Worm (Caenorhabditis elegans) whole organism, L2 larva: Measurements from ENCODE around the gene ZC262.2.

Source experiments
- C34F6.9 ChIP-seq: fragments of 150-350 bp; optimal IDR thresholded peaks from 2 replicates; lab custom pipeline; 2014; ENCODE audit warnings: missing biosample characterization, missing genetic modification characterization
- F13H6.1 ChIP-seq: sonication (generic microtip); optimal IDR thresholded peaks from 2 replicates; lab custom pipeline; 2016; ENCODE audit warnings: missing genetic modification characterization, missing compliant biosample characterization
- Y55F3AM.14 ChIP-seq: fragments of 200-800 bp; sonication (Bioruptor generic); optimal IDR thresholded peaks from 2 replicates; lab custom pipeline; 2018; ENCODE audit warnings: mild to moderate bottlenecking, missing genetic modification characterization, missing compliant biosample characterization
- alr-1 ChIP-seq: fragments of 150-350 bp; optimal IDR thresholded peaks from 2 replicates; lab custom pipeline; 2014; ENCODE audit warnings: missing biosample characterization, missing genetic modification characterization
- aly-2 ChIP-seq: fragments of 150-350 bp; optimal IDR thresholded peaks from 2 replicates; lab custom pipeline; 2014; ENCODE audit warnings: missing biosample characterization, missing genetic modification characterization
- ama-1 ChIP-seq: fragments of 150-350 bp; optimal IDR thresholded peaks from 2 replicates; lab custom pipeline; 2018; ENCODE audit warnings: inconsistent platforms
- blmp-1 ChIP-seq: sonication (generic microtip); optimal IDR thresholded peaks from 2 replicates; lab custom pipeline; 2017; ENCODE audit warnings: missing genetic modification characterization, mild to moderate bottlenecking, missing compliant biosample characterization, antibody characterized with exemption, moderate library complexity; ENCODE audit not compliant: insufficient read depth
- ceh-16 ChIP-seq: fragments of 150-350 bp; optimal IDR thresholded peaks from 2 replicates; lab custom pipeline; 2014; ENCODE audit warnings: missing biosample characterization, missing genetic modification characterization
- crh-2 ChIP-seq: sonication (generic microtip); optimal IDR thresholded peaks from 2 replicates; lab custom pipeline; 2017; ENCODE audit warnings: missing biosample characterization, missing genetic modification characterization
- dmd-4 ChIP-seq: sonication (generic microtip); optimal IDR thresholded peaks from 2 replicates; lab custom pipeline; 2017; ENCODE audit warnings: missing biosample characterization, missing genetic modification characterization
- egl-27 ChIP-seq: sonication (generic microtip); optimal IDR thresholded peaks from 3 replicates; lab custom pipeline; 2017; ENCODE audit warnings: missing biosample characterization, missing genetic modification reagents, missing genetic modification characterization
- elt-1 ChIP-seq: fragments of 150-350 bp; optimal IDR thresholded peaks from 2 replicates; lab custom pipeline; 2014; ENCODE audit warnings: missing biosample characterization, missing genetic modification characterization
- elt-3 ChIP-seq: sonication (generic microtip); optimal IDR thresholded peaks from 2 replicates; lab custom pipeline; 2017; ENCODE audit warnings: missing biosample characterization, missing genetic modification characterization
- fos-1 ChIP-seq: fragments of 150-350 bp; optimal IDR thresholded peaks from 2 replicates; lab custom pipeline; 2014; ENCODE audit warnings: missing biosample characterization, missing genetic modification characterization
- lin-11 ChIP-seq: fragments of 150-350 bp; sonication (generic microtip); optimal IDR thresholded peaks from 2 replicates; lab custom pipeline; 2014; ENCODE audit warnings: missing biosample characterization, missing genetic modification characterization, inconsistent platforms, mixed read lengths
- lin-39 ChIP-seq: fragments of 150-350 bp; optimal IDR thresholded peaks from 2 replicates; lab custom pipeline; 2014; ENCODE audit warnings: missing biosample characterization, missing genetic modification reagents, missing genetic modification characterization
- lsy-2 ChIP-seq, 2 experiments: fragments of 150-350 bp in 1 of 2; sonication (generic microtip) in 1 of 2; optimal IDR thresholded peaks; 2 replicates each; lab custom pipeline; 2014 to 2017; ENCODE audit warnings: missing biosample characterization in 2 of 2, missing genetic modification characterization in 2 of 2
- mab-5 ChIP-seq: fragments of 150-350 bp; optimal IDR thresholded peaks from 2 replicates; lab custom pipeline; 2014; ENCODE audit warnings: missing biosample characterization, missing genetic modification characterization
- mdl-1 ChIP-seq, 2 experiments: fragments of 150-350 bp in 1 of 2; sonication (generic microtip) in 1 of 2; optimal IDR thresholded peaks; 2 replicates each; lab custom pipeline; 2017; ENCODE audit warnings: missing biosample characterization in 2 of 2, missing genetic modification characterization in 2 of 2
- nhr-10 ChIP-seq: sonication (generic microtip); optimal IDR thresholded peaks from 2 replicates; lab custom pipeline; 2017; ENCODE audit warnings: missing biosample characterization, missing genetic modification characterization
- nhr-11 ChIP-seq: fragments of 150-350 bp; optimal IDR thresholded peaks from 2 replicates; lab custom pipeline; 2014; ENCODE audit warnings: missing biosample characterization, missing genetic modification characterization
- nhr-12 ChIP-seq: fragments of 150-350 bp; optimal IDR thresholded peaks from 2 replicates; lab custom pipeline; 2014; ENCODE audit warnings: missing biosample characterization, missing genetic modification characterization
- nhr-129 ChIP-seq: fragments of 150-350 bp; optimal IDR thresholded peaks from 2 replicates; lab custom pipeline; 2014; ENCODE audit warnings: missing biosample characterization, missing genetic modification characterization
- nhr-23 ChIP-seq: fragments of 150-350 bp; optimal IDR thresholded peaks from 2 replicates; lab custom pipeline; 2014; ENCODE audit warnings: missing biosample characterization, missing genetic modification reagents, missing genetic modification characterization
- nhr-237 ChIP-seq: fragments of 150-350 bp; optimal IDR thresholded peaks from 2 replicates; lab custom pipeline; 2014; ENCODE audit warnings: missing biosample characterization, missing genetic modification characterization
- sem-4 ChIP-seq: fragments of 150-350 bp; optimal IDR thresholded peaks from 2 replicates; lab custom pipeline; 2014; ENCODE audit warnings: missing biosample characterization, missing genetic modification reagents, missing genetic modification characterization
- skn-1 ChIP-seq: sonication (generic microtip); optimal IDR thresholded peaks from 2 replicates; lab custom pipeline; 2017; ENCODE audit warnings: missing biosample characterization, missing genetic modification characterization
- unc-39 ChIP-seq: fragments of 150-350 bp; optimal IDR thresholded peaks from 2 replicates; lab custom pipeline; 2014; ENCODE audit warnings: missing biosample characterization, missing genetic modification characterization
- unc-62 ChIP-seq: fragments of 150-350 bp; optimal IDR thresholded peaks from 2 replicates; lab custom pipeline; 2014; ENCODE audit warnings: missing biosample characterization, missing genetic modification reagents, missing genetic modification characterization
- zag-1 ChIP-seq: fragments of 150-350 bp; optimal IDR thresholded peaks from 2 replicates; lab custom pipeline; 2014; ENCODE audit warnings: missing biosample characterization, missing genetic modification characterization
- ztf-1 ChIP-seq: fragments of 200-800 bp; sonication (Bioruptor generic); conservative IDR thresholded peaks from 2 replicates; pipeline ENCODE4 v1.3.6; 2022; ENCODE audit warnings: missing genetic modification characterization, missing compliant biosample characterization
- ztf-11 ChIP-seq: sonication (generic microtip); optimal IDR thresholded peaks from 2 replicates; lab custom pipeline; 2017; ENCODE audit warnings: missing biosample characterization, missing genetic modification characterization

The ZC262.2 gene

DNA sequence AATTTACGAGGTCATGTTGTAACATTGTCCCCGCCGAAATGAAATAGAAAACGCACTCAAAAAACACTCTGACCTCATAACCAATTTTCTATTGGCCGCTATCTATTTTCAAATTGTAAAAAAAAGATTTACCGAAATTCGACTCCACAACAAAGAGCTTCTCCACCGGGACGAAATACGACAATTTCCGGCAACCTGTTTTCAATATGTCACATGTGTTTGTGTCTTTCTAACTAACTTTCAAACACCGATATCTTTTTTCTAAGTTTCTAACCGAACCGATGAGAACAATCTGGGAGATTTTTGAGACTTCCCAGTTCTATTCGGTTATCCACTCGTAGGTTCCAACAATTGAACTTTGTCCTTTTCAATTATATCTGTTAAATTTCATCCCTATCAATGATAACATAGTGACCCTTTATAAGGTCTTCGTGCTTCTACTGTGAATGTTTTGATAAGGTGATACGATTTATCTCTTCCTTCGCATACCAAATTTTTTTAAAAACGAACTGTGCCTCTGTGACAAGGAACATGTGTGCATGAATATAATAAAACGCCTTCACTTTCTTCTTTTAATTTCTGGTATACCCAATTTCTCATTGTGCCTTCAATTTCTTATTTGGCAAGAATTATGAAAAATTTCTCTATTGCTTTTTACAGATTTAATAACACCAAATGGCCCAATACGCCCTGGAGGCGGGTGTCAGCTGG lies 39.9 kb downstream of the ZC262.2 start, which contains the start of gene lmbr-1:
lmbr-1 (plus strand) TSS at position 661 of the 711 bp plus-strand sequence.
- TF ChIP-seq elt-1 (no peak), ztf-1 (no peak), dmd-4 (tag; lab: Kevin White, UChicago) (no peak), nhr-129 (tag; lab: Kevin White, UChicago) (no peak), unc-62 (GFP tag; lab: Kevin White, UChicago) (no peak), nhr-23 (tag; lab: Kevin White, UChicago) (no peak), skn-1 (no peak), nhr-12 (tag; lab: Kevin White, UChicago) (no peak)

DNA sequence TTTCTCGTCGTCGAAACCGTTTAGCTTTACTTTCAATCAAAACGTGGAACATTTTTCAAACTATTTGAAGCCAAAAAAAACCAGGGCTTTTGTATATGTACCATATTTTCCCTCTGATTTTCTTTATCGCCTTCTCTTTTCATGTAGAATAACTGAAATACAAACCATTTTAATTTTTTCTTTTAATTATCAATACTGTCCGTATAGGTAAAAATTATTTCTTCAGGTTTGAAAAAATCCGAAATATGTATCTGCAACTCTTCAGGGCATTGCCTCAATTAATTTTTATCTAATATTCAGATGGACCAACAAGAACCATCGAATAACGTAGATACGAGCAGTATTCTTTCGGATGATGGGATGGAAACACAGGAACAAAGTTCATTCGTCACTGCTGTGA lies 43.1 kb downstream of the ZC262.2 start, which contains the start of gene met-2:
met-2 (plus strand) TSS at position 301 of the 400 bp plus-strand sequence.
- no peak for TF ChIP-seq nhr-11 (tag; lab: Kevin White, UChicago)
- TF ChIP-seq F13H6.1 (tag; lab: Kevin White, UChicago): no peak
- no peak for TF ChIP-seq mdl-1 (tag; optimal IDR thresholded peaks at IDR 0.05; lab: Kevin White, UChicago)
- no peak for TF ChIP-seq aly-2
- TF ChIP-seq alr-1 (tag; lab: Kevin White, UChicago): no peak
- TF ChIP-seq ama-1: no peak
- TF ChIP-seq sem-4: no peak
- TF ChIP-seq crh-2 (tag; lab: Kevin White, UChicago): no peak
- no peak for TF ChIP-seq skn-1
- no peak for TF ChIP-seq lin-11 (tag; lab: Kevin White, UChicago)
- no peak for TF ChIP-seq ztf-11 (tag; lab: Kevin White, UChicago)
- no peak for TF ChIP-seq zag-1 (tag; lab: Kevin White, UChicago)
- no peak for TF ChIP-seq unc-39
- no peak for TF ChIP-seq dmd-4 (tag; lab: Kevin White, UChicago)
- no peak for TF ChIP-seq Y55F3AM.14
- TF ChIP-seq fos-1 (tag; lab: Kevin White, UChicago): no peak
- TF ChIP-seq nhr-10 (tag; lab: Kevin White, UChicago): no peak

- no peak for TF ChIP-seq nhr-237 (tag; lab: Kevin White, UChicago)
- TF ChIP-seq ztf-11 (tag; lab: Kevin White, UChicago): no peak
- no peak for TF ChIP-seq lin-39 (tag; lab: Kevin White, UChicago)
- no peak for TF ChIP-seq egl-27
- TF ChIP-seq ceh-16 (tag; lab: Kevin White, UChicago): no peak
- no peak for TF ChIP-seq mab-5 (tag; lab: Kevin White, UChicago)
- no peak for TF ChIP-seq blmp-1 (tag; lab: Kevin White, UChicago)
- no peak for TF ChIP-seq aly-2
- TF ChIP-seq lsy-2 (tag; optimal IDR thresholded peaks at IDR 0.05; lab: Kevin White, UChicago): no peak
- no peak for TF ChIP-seq C34F6.9 (tag; lab: Kevin White, UChicago)
- no peak for TF ChIP-seq zag-1 (tag; lab: Kevin White, UChicago)
- TF ChIP-seq alr-1 (tag; lab: Kevin White, UChicago): no peak
- TF ChIP-seq nhr-10 (tag; lab: Kevin White, UChicago): no peak
- TF ChIP-seq elt-3 (tag; lab: Kevin White, UChicago): no peak
Measured at ce11 chrIII:8380645-8381044, 48.8 kb downstream of the ZC262.2 start, which contains the start of gene R05D3.12. TSS of gene R05D3.12 (plus strand) at chrIII:8380945.
